Worm (Caenorhabditis elegans) whole organism, mixed stage, embryonic: ENCODE measurements around the gene T09F5.2.

Experiments used
- bed-3 ChIP-seq: fragments of 200-800 bp; sonication (Bioruptor generic); optimal IDR thresholded peaks from 3 replicates; lab custom pipeline; 2018; ENCODE audit warnings: mild to moderate bottlenecking, missing genetic modification characterization, moderate library complexity, missing compliant biosample characterization
- ceh-43 ChIP-seq: fragments of 200-800 bp; sonication (Bioruptor generic); optimal IDR thresholded peaks from 2 replicates; lab custom pipeline; 2018; ENCODE audit warnings: mild to moderate bottlenecking, missing genetic modification characterization, moderate library complexity, missing compliant biosample characterization
- drap-1 ChIP-seq: fragments of 200-800 bp; sonication (Bioruptor generic); optimal IDR thresholded peaks from 3 replicates; lab custom pipeline; 2018; ENCODE audit warnings: mild to moderate bottlenecking, missing genetic modification characterization, missing compliant biosample characterization
- elt-3 ChIP-seq: fragments of 150-350 bp; optimal IDR thresholded peaks from 2 replicates; lab custom pipeline; 2014; ENCODE audit warnings: missing biosample characterization, missing genetic modification characterization
- lin-13 ChIP-seq: fragments of 150-350 bp; optimal IDR thresholded peaks from 2 replicates; lab custom pipeline; 2014; ENCODE audit warnings: missing biosample characterization, missing genetic modification characterization
- mep-1 ChIP-seq: fragments of 150-350 bp; optimal IDR thresholded peaks from 2 replicates; lab custom pipeline; 2017; ENCODE audit warnings: missing biosample characterization, missing genetic modification reagents, missing genetic modification characterization, inconsistent platforms
- nhr-2 ChIP-seq: fragments of 150-350 bp; optimal IDR thresholded peaks from 2 replicates; lab custom pipeline; 2014; ENCODE audit warnings: missing biosample characterization, missing genetic modification characterization
- nhr-237 ChIP-seq: fragments of 150-350 bp; optimal IDR thresholded peaks from 2 replicates; lab custom pipeline; 2014; ENCODE audit warnings: missing biosample characterization, missing genetic modification characterization
- snpc-4 ChIP-seq: fragments of 150-350 bp; optimal IDR thresholded peaks from 2 replicates; lab custom pipeline; 2014; ENCODE audit warnings: missing biosample characterization, missing genetic modification characterization
- sptf-1 ChIP-seq: sonication (generic microtip); optimal IDR thresholded peaks from 2 replicates; lab custom pipeline; 2017; ENCODE audit warnings: mild to moderate bottlenecking, missing genetic modification characterization, moderate library complexity, missing compliant biosample characterization
- zip-8 ChIP-seq: fragments of 150-350 bp; optimal IDR thresholded peaks from 2 replicates; lab custom pipeline; 2014; ENCODE audit warnings: missing biosample characterization, missing genetic modification characterization
- ztf-11 ChIP-seq: fragments of 150-350 bp; optimal IDR thresholded peaks from 2 replicates; lab custom pipeline; 2014; ENCODE audit warnings: missing biosample characterization, missing genetic modification characterization

DNA sequence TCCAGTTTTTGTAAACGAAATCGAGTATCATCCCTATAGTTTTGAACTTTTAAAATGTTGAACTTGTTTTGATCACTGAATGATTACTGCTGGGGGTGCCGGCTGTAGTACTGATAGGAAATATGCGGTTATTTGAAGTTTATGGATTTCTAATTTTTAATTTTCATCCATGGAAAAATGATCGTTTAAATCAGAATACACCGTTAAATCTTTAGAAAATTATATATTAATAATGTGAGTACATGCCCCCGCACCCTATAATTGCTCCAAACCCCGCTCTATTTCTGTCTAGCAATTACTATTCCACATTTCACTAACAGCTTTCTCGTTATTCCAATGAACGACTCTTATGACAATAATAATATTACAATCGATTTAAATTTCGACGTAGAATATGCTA lies 49.0 kb downstream of the T09F5.2 start, which contains the start of gene Y75B12B.10:
- TF ChIP-seq drap-1 (no peak), zip-8 (tag; lab: Kevin White, UChicago) (no peak), ztf-11 (tag; lab: Kevin White, UChicago) (no peak), nhr-2 (tag; lab: Kevin White, UChicago) (no peak), lin-13 (tag; lab: Kevin White, UChicago) (no peak), mep-1 (tag; lab: Kevin White, UChicago) (no peak), nhr-237 (tag; lab: Kevin White, UChicago) (no peak), snpc-4 (no peak), ceh-43 (no peak), elt-3 (tag; lab: Kevin White, UChicago) (no peak), bed-3 (GFP tag; lab: Kevin White, UChicago) (no peak), sptf-1 (tag; lab: Kevin White, UChicago) (no peak)
